Fruit fly (Drosophila melanogaster): Measurements from ENCODE around the gene BI-1.

BI-1 gene

dm6 chr3L:8318916-8319506, 10.3 kb upstream of the BI-1 start, which contains the start of gene CG43059 (continued):
- no peak for TF ChIP-seq CG16815 (GFP tag; optimal IDR thresholded peaks at IDR 0.05)
- no peak for TF ChIP-seq nmo (GFP tag; optimal IDR thresholded peaks at IDR 0.05)
- TF ChIP-seq Sox102F (GFP tag; optimal IDR thresholded peaks at IDR 0.05), result peak; percentile 34
- no peak for TF ChIP-seq Rx (GFP tag; IDR thresholded peaks at IDR 0.05)
- no peak for TF ChIP-seq CG4730 (GFP tag; IDR thresholded peaks at IDR 0.05)
- TF ChIP-seq bsh (GFP tag; optimal IDR thresholded peaks at IDR 0.05), result peak in 1 of 2 experiments; percentile 5
- no peak for TF ChIP-seq bab2 (GFP tag; optimal IDR thresholded peaks at IDR 0.05)
- no peak for TF ChIP-seq CG4424 (GFP tag; optimal IDR thresholded peaks at IDR 0.05)
- TF ChIP-seq CG10274 (GFP tag; optimal IDR thresholded peaks at IDR 0.05), result no peak
- TF ChIP-seq mam (GFP tag; optimal IDR thresholded peaks at IDR 0.05), result no peak
- no peak for TF ChIP-seq bigmax (GFP tag; optimal IDR thresholded peaks at IDR 0.05)
- TF ChIP-seq cato (GFP tag; optimal IDR thresholded peaks at IDR 0.05; ENCODE audit: borderline replicate concordance), result no peak
- TF ChIP-seq CG7745 (tag; optimal IDR thresholded peaks at IDR 0.05), result no peak
- TF ChIP-seq CG4360 (GFP tag; IDR thresholded peaks at IDR 0.05), result no peak
- no peak for TF ChIP-seq Dip2 (GFP tag; IDR thresholded peaks at IDR 0.05)
- TF ChIP-seq sens-2 (GFP tag; IDR thresholded peaks at IDR 0.05), result no peak
- TF ChIP-seq NC2β (GFP tag; optimal IDR thresholded peaks at IDR 0.05), result no peak
- no peak for TF ChIP-seq Gug (GFP tag; IDR thresholded peaks at IDR 0.05)
- TF ChIP-seq CG4282 (GFP tag; optimal IDR thresholded peaks at IDR 0.05), result no peak
- no peak for TF ChIP-seq ewg (GFP tag; optimal IDR thresholded peaks at IDR 0.05)
- TF ChIP-seq Hr51 (GFP tag; optimal IDR thresholded peaks at IDR 0.05), result peak in 1 of 2 experiments; percentile 28
- peak; percentile 22; the same call in 1 of the 3 replicates for TF ChIP-seq C15 (GFP tag; IDR thresholded peaks at IDR 0.05)
- no peak for TF ChIP-seq exex (tag; optimal IDR thresholded peaks at IDR 0.05)
- TF ChIP-seq sens (GFP tag), result no peak
- no peak for TF ChIP-seq BtbVII (GFP tag; optimal IDR thresholded peaks at IDR 0.05)
- TF ChIP-seq CG17359 (tag; optimal IDR thresholded peaks at IDR 0.05), result peak; percentile 1
- peak; percentile 28 for TF ChIP-seq CG1603 (tag; optimal IDR thresholded peaks at IDR 0.05)
- TF ChIP-seq Ets65A (GFP tag), result peak; percentile 38
- no peak for TF ChIP-seq CG2129 (GFP tag; IDR thresholded peaks at IDR 0.05; ENCODE audit: partially characterized antibody)
- no peak for TF ChIP-seq Meics (GFP tag; optimal IDR thresholded peaks at IDR 0.05)
- no peak for TF ChIP-seq lov (optimal IDR thresholded peaks at IDR 0.05)
- TF ChIP-seq lov (GFP tag; IDR thresholded peaks at IDR 0.05), result no peak
- TF ChIP-seq gem (tag; optimal IDR thresholded peaks at IDR 0.05), result peak; percentile 22
- TF ChIP-seq Dek (tag; optimal IDR thresholded peaks at IDR 0.05), result no peak
- no peak for TF ChIP-seq CG34224 (GFP tag; IDR thresholded peaks at IDR 0.05; ENCODE audit: partially characterized antibody)
- no peak for TF ChIP-seq ttk (GFP tag; IDR thresholded peaks at IDR 0.05)
- no peak for TF ChIP-seq CG32767 (GFP tag; IDR thresholded peaks at IDR 0.05)
- TF ChIP-seq ara (GFP tag; IDR thresholded peaks at IDR 0.05), result no peak
- no peak for TF ChIP-seq Hmr (GFP tag; optimal IDR thresholded peaks at IDR 0.05)
- no peak for TF ChIP-seq her (GFP tag; optimal IDR thresholded peaks at IDR 0.05)
- no peak for TF ChIP-seq CG32532 (GFP tag; IDR thresholded peaks at IDR 0.05)
- TF ChIP-seq Med (GFP tag), result peak; percentile 53
- no peak for TF ChIP-seq PHDP (tag; optimal IDR thresholded peaks at IDR 0.05)
- TF ChIP-seq dmrt11E (tag; optimal IDR thresholded peaks at IDR 0.05), result no peak
- TF ChIP-seq zf30C (GFP tag; optimal IDR thresholded peaks at IDR 0.05), result no peak
- no peak for TF ChIP-seq mirr (GFP tag; optimal IDR thresholded peaks at IDR 0.05)
- no peak for TF ChIP-seq CG15514 (GFP tag; optimal IDR thresholded peaks at IDR 0.05)
- no peak for TF ChIP-seq CG10366 (GFP tag; IDR thresholded peaks at IDR 0.05)
- TF ChIP-seq fru (optimal IDR thresholded peaks at IDR 0.05), result no peak
- TF ChIP-seq CG3726 (GFP tag; IDR thresholded peaks at IDR 0.05), result no peak
